Worm (Caenorhabditis elegans) whole organism, midembryonic: Measurements from ENCODE around the gene eor-2.

Experiments used
- T22C8.4 ChIP-seq: fragments of 200-800 bp; sonication (Bioruptor generic); IDR thresholded peaks from 2 replicates; pipeline ENCODE4 v1.3.6; 2022; ENCODE audit warnings: missing genetic modification characterization, missing compliant biosample characterization
- med-1 ChIP-seq: sonication (generic microtip); optimal IDR thresholded peaks from 2 replicates; lab custom pipeline; 2017; ENCODE audit warnings: missing genetic modification characterization, mild to moderate bottlenecking, missing compliant biosample characterization, antibody characterized with exemption, missing genetic modification reagents; ENCODE audit not compliant: insufficient read depth
- ref-1 ChIP-seq: fragments of 200-800 bp; sonication (Bioruptor generic); conservative IDR thresholded peaks from 2 replicates; pipeline ENCODE4 v1.3.6; 2022; ENCODE audit warnings: missing genetic modification reagents, missing genetic modification characterization, missing compliant biosample characterization
- ztf-29 ChIP-seq: fragments of 200-800 bp; sonication (Bioruptor generic); IDR thresholded peaks from 2 replicates; pipeline ENCODE4 v1.3.6; 2022; ENCODE audit warnings: missing genetic modification reagents, missing genetic modification characterization, missing compliant biosample characterization

- TF ChIP-seq med-1 (no peak), ref-1 (GFP tag; lab: Robert Waterston, UW) (no peak), ztf-29 (GFP tag; lab: Robert Waterston, UW) (no peak), T22C8.4 (GFP tag; lab: Robert Waterston, UW) (no peak)
Measured at ce11 chrX:14577579-14578127, 25.2 kb upstream of the eor-2 start, which contains the start of gene let-4.
